Worm (Caenorhabditis elegans): ENCODE measurements around the gene F19B10.2.

F19B10.2 gene

ce11 chrII:3655378-3655777 is 19.9 kb upstream of the F19B10.2 start, which contains the start of gene F19B10.5 (continued):
- no peak for TF ChIP-seq ceh-40 (GFP tag; IDR thresholded peaks at IDR 0.05)

ce11 chrII:3659776-3660175 is 15.5 kb upstream of the F19B10.2 start, which contains the start of gene F19B10.4:
Gene F19B10.4 (plus strand): TSS chrII:3660076.
- TF ChIP-seq F37B4.10 (GFP tag; IDR thresholded peaks at IDR 0.05): no peak
- TF ChIP-seq lsl-1 (GFP tag; optimal IDR thresholded peaks at IDR 0.05): no peak
- no peak for TF ChIP-seq Y79H2A.3 (GFP tag; conservative IDR thresholded peaks at IDR 0.05)
- no peak for TF ChIP-seq bed-1 (GFP tag; IDR thresholded peaks at IDR 0.05)
- TF ChIP-seq sdz-38 (tag; optimal IDR thresholded peaks at IDR 0.05): no peak
- no peak for TF ChIP-seq snpc-1.3 (tag; optimal IDR thresholded peaks at IDR 0.05; ENCODE audit: insufficient read depth)
- no peak for TF ChIP-seq snpc-1.1 (tag; optimal IDR thresholded peaks at IDR 0.05; ENCODE audit: insufficient read depth)
- no peak for TF ChIP-seq rec-8 (tag; optimal IDR thresholded peaks at IDR 0.05)
- TF ChIP-seq cebp-1 (GFP tag; IDR thresholded peaks at IDR 0.05): no peak
- no peak for TF ChIP-seq cebp-1 (tag; optimal IDR thresholded peaks at IDR 0.05)
- TF ChIP-seq unc-62 (GFP tag; optimal IDR thresholded peaks at IDR 0.05): no peak
- no peak for TF ChIP-seq lag-1 (GFP tag; IDR thresholded peaks at IDR 0.05)
- TF ChIP-seq mel-28 (tag; optimal IDR thresholded peaks at IDR 0.05; ENCODE audit: borderline replicate concordance): no peak

- TF ChIP-seq atf-7 (tag; optimal IDR thresholded peaks at IDR 0.05) (no peak), mes-4 (tag; optimal IDR thresholded peaks at IDR 0.05) (no peak), ztf-3 (GFP tag; optimal IDR thresholded peaks at IDR 0.05) (no peak), attf-5 (GFP tag; optimal IDR thresholded peaks at IDR 0.05) (peak; percentile 55), tlf-1 (GFP tag; optimal IDR thresholded peaks at IDR 0.05) (no peak), bed-2 (GFP tag; IDR thresholded peaks at IDR 0.05) (no peak), dox-1 (GFP tag; IDR thresholded peaks at IDR 0.05) (0 out of 2 replicates have a peak, but pooled peaks have one; percentile 28), hsf-1 (GFP tag; IDR thresholded peaks at IDR 0.05) (no peak), nhr-80 (tag; optimal IDR thresholded peaks at IDR 0.05) (peak; percentile 48), cebp-1 (GFP tag; IDR thresholded peaks at IDR 0.05) (peak; percentile 72), cebp-1 (tag; optimal IDR thresholded peaks at IDR 0.05) (peak; percentile 90), unc-130 (GFP tag; optimal IDR thresholded peaks at IDR 0.05) (no peak)
Observed at ce11 chrII:3661932-3662331, 13.3 kb upstream of the F19B10.2 start, which contains the start of gene F19B10.13. Gene F19B10.13 (plus strand): TSS chrII:3662274.

- TF ChIP-seq aptf-2 (GFP tag; conservative IDR thresholded peaks at IDR 0.05) (no peak), Y67H2A.10 (GFP tag; conservative IDR thresholded peaks at IDR 0.05) (no peak), lir-1 (GFP tag; conservative IDR thresholded peaks at IDR 0.05) (no peak), ztf-22 (GFP tag; optimal IDR thresholded peaks at IDR 0.05) (no peak), cebp-1 (GFP tag; IDR thresholded peaks at IDR 0.05) (no peak), cebp-1 (tag; optimal IDR thresholded peaks at IDR 0.05) (no peak), madf-6 (GFP tag; IDR thresholded peaks at IDR 0.05) (no peak), ztf-18 (tag; optimal IDR thresholded peaks at IDR 0.05) (no peak), rcor-1 (GFP tag; IDR thresholded peaks at IDR 0.05) (no peak), tlf-1 (GFP tag; optimal IDR thresholded peaks at IDR 0.05) (no peak), egrh-3 (GFP tag; IDR thresholded peaks at IDR 0.05) (no peak), ekl-4 (GFP tag; IDR thresholded peaks at IDR 0.05) (no peak), attf-5 (GFP tag; optimal IDR thresholded peaks at IDR 0.05) (no peak)
Observed at ce11 chrII:3663796-3664195, 11.5 kb upstream of the F19B10.2 start, which contains the start of gene F19B10.6. Gene F19B10.6 (minus strand): TSS chrII:3663896.
